Worm (Caenorhabditis elegans) whole organism, young adult: ENCODE measurements around the gene C06E4.6.
"Not testable (repeated sequence)": the region's sequence is repeated elsewhere in the genome, so short reads cannot be mapped to it uniquely, and the experiment has no call there.

Experiments
- B0035.1 ChIP-seq: sonication (generic microtip); optimal IDR thresholded peaks from 2 replicates; lab custom pipeline; 2016; ENCODE audit warnings: missing genetic modification characterization, mild to moderate bottlenecking, missing compliant biosample characterization, missing genotype, missing genetic modification reagents
- B0336.3 ChIP-seq: fragments of 200-800 bp; sonication (Bioruptor generic); IDR thresholded peaks from 2 replicates; pipeline ENCODE4 v1.3.6; 2022; ENCODE audit warnings: missing genetic modification characterization, missing compliant biosample characterization
- C17E4.6 ChIP-seq: fragments of 200-800 bp; sonication (Bioruptor generic); IDR thresholded peaks from 2 replicates; pipeline ENCODE4 v1.3.6; 2022; ENCODE audit warnings: missing genetic modification reagents, missing genetic modification characterization, missing compliant biosample characterization
- D2030.7 ChIP-seq: fragments of 200-800 bp; sonication (Bioruptor generic); IDR thresholded peaks from 2 replicates; pipeline ENCODE4 v1.3.6; 2022; ENCODE audit warnings: missing genetic modification reagents, missing genetic modification characterization, missing compliant biosample characterization
- F10E7.11 ChIP-seq: sonication (generic microtip); optimal IDR thresholded peaks from 2 replicates; lab custom pipeline; 2017; ENCODE audit warnings: mild to moderate bottlenecking, missing genetic modification characterization, moderate library complexity, missing compliant biosample characterization
- F33H1.4 ChIP-seq: fragments of 200-800 bp; sonication (Bioruptor generic); IDR thresholded peaks from 2 replicates; pipeline ENCODE4 v1.3.6; 2022; ENCODE audit warnings: missing genetic modification reagents, missing genetic modification characterization, missing compliant biosample characterization
- T26A5.8 ChIP-seq: sonication (generic microtip); optimal IDR thresholded peaks from 2 replicates; lab custom pipeline; 2016; ENCODE audit warnings: missing genetic modification characterization, missing compliant biosample characterization
- Y67H2A.10 ChIP-seq: fragments of 200-800 bp; sonication (Bioruptor generic); conservative IDR thresholded peaks from 2 replicates; pipeline ENCODE4 v1.3.6; 2022; ENCODE audit warnings: missing genetic modification reagents, missing genetic modification characterization, missing compliant biosample characterization
- Y79H2A.3 ChIP-seq: fragments of 200-800 bp; sonication (Bioruptor generic); conservative IDR thresholded peaks from 2 replicates; pipeline ENCODE4 v1.3.6; 2022; ENCODE audit warnings: missing genetic modification reagents, missing genetic modification characterization, missing compliant biosample characterization
- Y95B8A.8 ChIP-seq: fragments of 200-800 bp; sonication (Bioruptor generic); IDR thresholded peaks from 2 replicates; pipeline ENCODE4 v1.3.6; 2022; ENCODE audit warnings: missing genetic modification reagents, missing genetic modification characterization, missing compliant biosample characterization
- cebp-1 ChIP-seq, 2 experiments: fragments of 200-800 bp in 1 of 2; sonication (Bioruptor generic) in 1 of 2; sonication (generic microtip) in 1 of 2; IDR thresholded peaks in 1 of 2; optimal IDR thresholded peaks in 1 of 2; 2 replicates each; pipeline versions ENCODE4 v1.3.6 to Lab custom; 2017 to 2022; ENCODE audit warnings: missing compliant biosample characterization in 2 of 2, missing genetic modification characterization in 2 of 2, mild to moderate bottlenecking in 1 of 2, missing genetic modification reagents in 1 of 2, moderate library complexity in 1 of 2
- ceh-100 ChIP-seq: fragments of 200-800 bp; sonication (Bioruptor generic); IDR thresholded peaks from 2 replicates; pipeline ENCODE4 v1.3.6; 2022; ENCODE audit warnings: missing genetic modification reagents, missing genetic modification characterization, missing compliant biosample characterization
- ceh-40 ChIP-seq: fragments of 200-800 bp; sonication (Bioruptor generic); IDR thresholded peaks from 2 replicates; pipeline ENCODE4 v1.3.6; 2022; ENCODE audit warnings: missing genetic modification characterization, missing compliant biosample characterization
- dox-1 ChIP-seq: fragments of 200-800 bp; sonication (Bioruptor generic); IDR thresholded peaks from 2 replicates; pipeline ENCODE4 v1.3.6; 2022; ENCODE audit warnings: missing genetic modification reagents, missing genetic modification characterization, missing compliant biosample characterization
- egl-44 ChIP-seq: fragments of 200-800 bp; sonication (Bioruptor generic); IDR thresholded peaks from 2 replicates; pipeline ENCODE4 v1.3.6; 2022; ENCODE audit warnings: missing genetic modification reagents, missing genetic modification characterization, missing compliant biosample characterization
- ekl-4 ChIP-seq: fragments of 200-800 bp; sonication (Bioruptor generic); IDR thresholded peaks from 2 replicates; pipeline ENCODE4 v1.3.6; 2022; ENCODE audit warnings: missing genetic modification reagents, missing genetic modification characterization, missing compliant biosample characterization
- fkh-3 ChIP-seq: sonication (generic microtip); optimal IDR thresholded peaks from 2 replicates; lab custom pipeline; 2016; ENCODE audit warnings: mild to moderate bottlenecking, missing genetic modification characterization, missing compliant biosample characterization
- gei-17 ChIP-seq: fragments of 200-800 bp; sonication (Bioruptor generic); optimal IDR thresholded peaks from 2 replicates; lab custom pipeline; 2018; ENCODE audit warnings: mild to moderate bottlenecking, missing genetic modification characterization, missing compliant biosample characterization
- hmg-20 ChIP-seq: fragments of 200-800 bp; sonication (Bioruptor generic); IDR thresholded peaks from 2 replicates; pipeline ENCODE4 v1.3.6; 2022; ENCODE audit warnings: missing genetic modification reagents, missing genetic modification characterization, missing compliant biosample characterization
- hsf-1 ChIP-seq: fragments of 200-800 bp; sonication (Bioruptor generic); IDR thresholded peaks from 2 replicates; pipeline ENCODE4 v1.3.6; 2022; ENCODE audit warnings: missing genetic modification reagents, missing genetic modification characterization, missing compliant biosample characterization
- lin-35 ChIP-seq, 3 experiments: fragments of 150-350 bp in 2 of 3; sonication (generic microtip) in 1 of 3; optimal IDR thresholded peaks; 2 replicates each; lab custom pipeline; 2014 to 2018; ENCODE audit warnings: missing biosample characterization in 3 of 3, missing genetic modification characterization in 3 of 3, missing genetic modification reagents in 3 of 3
- lin-54 ChIP-seq: fragments of 200-800 bp; sonication (Bioruptor generic); optimal IDR thresholded peaks from 2 replicates; lab custom pipeline; 2018; ENCODE audit warnings: mild to moderate bottlenecking, missing genetic modification characterization, missing compliant biosample characterization
- lsy-27 ChIP-seq: sonication (generic microtip); optimal IDR thresholded peaks from 2 replicates; lab custom pipeline; 2017; ENCODE audit warnings: missing genetic modification characterization, mild to moderate bottlenecking, missing compliant biosample characterization, antibody characterized with exemption, missing genotype, borderline replicate concordance; ENCODE audit not compliant: insufficient read depth
- madf-10 ChIP-seq: sonication (generic microtip); optimal IDR thresholded peaks from 2 replicates; lab custom pipeline; 2016; ENCODE audit warnings: mild to moderate bottlenecking, missing genetic modification characterization, missing compliant biosample characterization
- madf-6 ChIP-seq: fragments of 200-800 bp; sonication (Bioruptor generic); IDR thresholded peaks from 2 replicates; pipeline ENCODE4 v1.3.6; 2022; ENCODE audit warnings: missing genetic modification reagents, missing genetic modification characterization, missing compliant biosample characterization
- madf-8 ChIP-seq: fragments of 200-800 bp; sonication (Bioruptor generic); conservative IDR thresholded peaks from 2 replicates; pipeline ENCODE4 v1.3.6; 2022; ENCODE audit warnings: missing genetic modification reagents, missing genetic modification characterization, missing compliant biosample characterization
- nfyb-1 ChIP-seq: fragments of 200-800 bp; sonication (Bioruptor generic); IDR thresholded peaks from 2 replicates; pipeline ENCODE4 v1.3.6; 2022; ENCODE audit warnings: missing genetic modification reagents, missing genetic modification characterization, missing compliant biosample characterization
- nhr-120 ChIP-seq: fragments of 200-800 bp; sonication (Bioruptor generic); IDR thresholded peaks from 2 replicates; pipeline ENCODE4 v1.3.6; 2022; ENCODE audit warnings: missing genetic modification characterization, missing compliant biosample characterization
- nhr-90 ChIP-seq: sonication (generic microtip); optimal IDR thresholded peaks from 2 replicates; lab custom pipeline; 2016; ENCODE audit warnings: missing genotype, mild to moderate bottlenecking, missing genetic modification characterization, missing compliant biosample characterization
- snpc-1.3 ChIP-seq: sonication (generic microtip); optimal IDR thresholded peaks from 2 replicates; lab custom pipeline; 2017; ENCODE audit warnings: missing genetic modification characterization, mild to moderate bottlenecking, missing compliant biosample characterization, antibody characterized with exemption, moderate library complexity, missing genotype, missing genetic modification reagents; ENCODE audit not compliant: insufficient read depth
- tbx-9 ChIP-seq: sonication (generic microtip); optimal IDR thresholded peaks from 2 replicates; lab custom pipeline; 2016; ENCODE audit warnings: borderline replicate concordance, missing genetic modification characterization, inconsistent platforms, missing compliant biosample characterization
- xnd-1 ChIP-seq: sonication (generic microtip); optimal IDR thresholded peaks from 2 replicates; lab custom pipeline; 2016; ENCODE audit warnings: missing genotype, missing genetic modification reagents, missing genetic modification characterization, missing compliant biosample characterization
- zfh-2 ChIP-seq: fragments of 200-800 bp; sonication (Bioruptor generic); conservative IDR thresholded peaks from 2 replicates; pipeline ENCODE4 v1.3.6; 2022; ENCODE audit warnings: missing genetic modification reagents, missing genetic modification characterization, missing compliant biosample characterization
- ztf-18 ChIP-seq: sonication (generic microtip); optimal IDR thresholded peaks from 2 replicates; lab custom pipeline; 2016; ENCODE audit warnings: missing genotype, mild to moderate bottlenecking, missing genetic modification characterization, missing compliant biosample characterization
- ztf-28 ChIP-seq: fragments of 200-800 bp; sonication (Bioruptor generic); IDR thresholded peaks from 2 replicates; pipeline ENCODE4 v1.3.6; 2022; ENCODE audit warnings: missing genetic modification reagents, missing genetic modification characterization, missing compliant biosample characterization

The C06E4.6 gene

ce11 chrIV:7274969-7275548 lies 17.0 kb upstream of the C06E4.6 start (continued):
- TF ChIP-seq B0035.1 (tag; lab: Kevin White, UChicago) (no peak), C17E4.6 (GFP tag; lab: Robert Waterston, UW) (no peak), Y67H2A.10 (GFP tag; lab: Robert Waterston, UW) (no peak), lin-54 (GFP tag; lab: Kevin White, UChicago) (no peak), egl-44 (GFP tag; lab: Robert Waterston, UW) (no peak)

- no peak for TF ChIP-seq madf-6 (GFP tag; lab: Robert Waterston, UW)
- TF ChIP-seq nhr-90 (tag; lab: Kevin White, UChicago), result no peak
- no peak for TF ChIP-seq dox-1
- TF ChIP-seq fkh-3, result no peak
- TF ChIP-seq Y95B8A.8 (GFP tag; lab: Robert Waterston, UW), result no peak
- no peak for TF ChIP-seq nfyb-1 (GFP tag; lab: Robert Waterston, UW)
- no peak for TF ChIP-seq gei-17 (GFP tag; lab: Kevin White, UChicago)
- no peak for TF ChIP-seq snpc-1.3 (tag; lab: Kevin White, UChicago)
Observed at ce11 chrIV:7263137-7263536, 5.0 kb upstream of the C06E4.6 start, which contains the start of gene glb-2. TSS of gene glb-2 (minus strand) at chrIV:7263237.

- no peak for TF ChIP-seq ceh-100 (GFP tag; lab: Robert Waterston, UW)
- no peak for TF ChIP-seq cebp-1 (GFP tag; IDR thresholded peaks at IDR 0.05; lab: Robert Waterston, UW)
- TF ChIP-seq cebp-1 (tag; optimal IDR thresholded peaks at IDR 0.05; lab: Kevin White, UChicago), result no peak
- TF ChIP-seq ceh-40 (GFP tag; lab: Robert Waterston, UW), result no peak
- no peak for TF ChIP-seq D2030.7 (GFP tag; lab: Robert Waterston, UW)
- no peak for TF ChIP-seq madf-10 (tag; lab: Kevin White, UChicago)
- TF ChIP-seq ztf-18, result no peak
- no peak for TF ChIP-seq lin-35 (GFP tag; optimal IDR thresholded peaks at IDR 0.05; lab: Kevin White, UChicago)
- TF ChIP-seq Y79H2A.3 (GFP tag; lab: Robert Waterston, UW), result no peak
- no peak for TF ChIP-seq T26A5.8 (tag; lab: Kevin White, UChicago)
- no peak for TF ChIP-seq ekl-4 (GFP tag; lab: Robert Waterston, UW)
- TF ChIP-seq madf-8, result no peak
- no peak for TF ChIP-seq zfh-2 (GFP tag; lab: Robert Waterston, UW)
- no peak for TF ChIP-seq hmg-20
- TF ChIP-seq xnd-1 (tag; lab: Kevin White, UChicago), result no peak
- TF ChIP-seq ztf-28 (GFP tag; lab: Robert Waterston, UW), result no peak
- no peak for TF ChIP-seq hsf-1 (GFP tag; lab: Robert Waterston, UW)
- TF ChIP-seq nhr-120 (GFP tag; lab: Robert Waterston, UW), result no peak
- TF ChIP-seq tbx-9, result no peak
- no peak for TF ChIP-seq B0336.3 (GFP tag; lab: Robert Waterston, UW)
Observed at ce11 chrIV:7260587-7260986, 2.5 kb upstream of the C06E4.6 start, which contains the start of gene C06E4.3. TSS of gene C06E4.3 (plus strand) at chrIV:7260875.

- TF ChIP-seq lsy-27 (tag; lab: Kevin White, UChicago); F10E7.11 (tag; lab: Kevin White, UChicago); F33H1.4 (GFP tag; lab: Robert Waterston, UW): not testable (repeated sequence)
Observed at ce11 chrIV:7254690-7255089, 3.4 kb downstream of the C06E4.6 start, which contains the start of gene C06E4.5. TSS of gene C06E4.5 (plus strand) at chrIV:7254990.
